Worm (Caenorhabditis elegans) whole organism, late embryonic: Measurements from ENCODE around the gene irg-5.

Source experiments
- C38D4.7 ChIP-seq: fragments of 200-800 bp; sonication (Bioruptor generic); optimal IDR thresholded peaks from 2 replicates; lab custom pipeline; 2018; ENCODE audit warnings: mild to moderate bottlenecking, missing genetic modification characterization, moderate library complexity, missing compliant biosample characterization
- fkh-10 ChIP-seq: fragments of 150-350 bp; optimal IDR thresholded peaks from 2 replicates; lab custom pipeline; 2014; ENCODE audit warnings: missing biosample characterization, missing genetic modification reagents, missing genetic modification characterization
- madf-2 ChIP-seq: sonication (generic microtip); optimal IDR thresholded peaks from 2 replicates; lab custom pipeline; 2017; ENCODE audit warnings: missing genetic modification characterization, missing compliant biosample characterization
- nfya-1 ChIP-seq: sonication (generic microtip); optimal IDR thresholded peaks from 2 replicates; lab custom pipeline; 2017; ENCODE audit warnings: missing genetic modification characterization, mild to moderate bottlenecking, missing compliant biosample characterization, antibody characterized with exemption, moderate library complexity
- pag-3 ChIP-seq: sonication (generic microtip); optimal IDR thresholded peaks from 2 replicates; lab custom pipeline; 2016; ENCODE audit warnings: missing compliant biosample characterization, missing genetic modification characterization, borderline replicate concordance
- pqm-1 ChIP-seq: sonication (generic microtip); optimal IDR thresholded peaks from 2 replicates; lab custom pipeline; 2016; ENCODE audit warnings: missing genetic modification characterization, missing compliant biosample characterization

- no peak for TF ChIP-seq pag-3
- TF ChIP-seq nfya-1 (tag; lab: Kevin White, UChicago) = no peak
- no peak for TF ChIP-seq madf-2 (tag; lab: Kevin White, UChicago)
- TF ChIP-seq fkh-10 = no peak
- TF ChIP-seq C38D4.7 = no peak
- TF ChIP-seq pqm-1 (tag; lab: Kevin White, UChicago) = no peak
Observed at ce11 chrV:13739901-13740300, 1.6 kb upstream of the irg-5 start.
